Fruit fly (Drosophila melanogaster): ENCODE data around the gene CG2129.

DNA sequence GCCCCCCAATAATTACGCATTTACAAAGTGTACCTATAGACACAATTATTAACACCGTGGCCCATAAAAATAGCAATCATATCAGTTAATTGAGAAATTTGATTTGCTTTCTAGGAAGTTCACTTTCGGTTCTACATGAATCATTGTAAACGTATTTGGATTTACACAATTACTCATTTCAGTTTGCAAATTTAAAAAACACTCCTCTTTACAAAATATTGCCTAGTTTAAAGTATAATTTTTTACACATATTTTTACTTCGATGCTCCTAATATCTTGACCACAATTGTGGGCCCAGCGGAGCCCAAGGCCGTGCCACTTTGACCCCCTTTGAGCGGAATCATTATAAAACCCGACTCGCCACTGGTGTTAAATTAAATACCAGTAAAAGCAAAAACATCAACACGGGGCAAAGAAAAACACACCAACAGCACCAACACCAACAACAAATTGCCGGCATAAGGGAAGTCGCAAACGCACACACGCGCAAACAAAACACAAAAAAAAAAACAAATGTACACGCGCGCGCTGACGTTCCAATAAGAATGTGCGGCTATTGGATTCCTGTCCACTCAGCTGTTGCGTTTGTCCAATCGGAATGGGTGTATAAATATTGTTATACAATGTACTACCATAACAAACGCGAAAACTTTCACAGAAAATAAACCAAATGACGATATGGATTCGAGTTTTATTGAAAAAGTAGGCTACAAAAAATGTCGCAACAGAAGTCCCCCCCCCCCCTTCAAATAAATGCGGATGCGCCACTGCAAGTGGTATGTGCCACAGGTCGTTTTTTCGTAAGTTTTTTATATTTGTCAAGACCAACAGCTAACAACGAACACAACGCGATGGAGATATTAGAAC lies 30.9 kb upstream of the CG2129 start:
- TF ChIP-seq CG14711 (tag; optimal IDR thresholded peaks at IDR 0.05) (peak; percentile 62), toe (GFP tag; optimal IDR thresholded peaks at IDR 0.05) (peak; percentile 45), Crg-1 (GFP tag; optimal IDR thresholded peaks at IDR 0.05) (no peak), Mnt (GFP tag; optimal IDR thresholded peaks at IDR 0.05) (peak; percentile 46)
